Worm (Caenorhabditis elegans): Measurements from ENCODE around the gene F26G1.15.

Gene F26G1.15

DNA sequence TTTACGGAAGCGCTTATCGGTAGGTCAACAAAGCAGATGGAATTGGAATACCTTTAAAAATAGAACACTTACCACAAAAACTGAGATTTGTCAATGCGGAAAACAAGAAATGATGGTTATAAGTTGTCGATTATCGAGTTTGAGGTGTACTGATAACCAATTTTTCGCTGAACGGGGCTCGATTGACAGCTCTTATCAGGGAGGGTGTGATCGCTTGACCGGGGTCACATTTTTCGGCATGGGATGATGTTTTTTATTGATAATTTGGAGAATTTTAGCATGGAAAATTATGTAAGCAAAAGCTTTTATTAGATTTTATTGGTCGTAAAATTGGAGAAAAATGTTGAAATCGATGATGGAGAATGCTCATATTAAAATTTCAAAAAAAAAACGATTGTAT, 20.2 kb upstream of the F26G1.15 start:
- no peak for TF ChIP-seq nhr-28 (tag; optimal IDR thresholded peaks at IDR 0.05)
- TF ChIP-seq ama-1 (optimal IDR thresholded peaks at IDR 0.05) = no peak
- no peak for TF ChIP-seq unc-62 (GFP tag; optimal IDR thresholded peaks at IDR 0.05)
- TF ChIP-seq R02D3.7 (tag; optimal IDR thresholded peaks at IDR 0.05) = no peak
- peak; percentile 24 for TF ChIP-seq jun-1 (tag; optimal IDR thresholded peaks at IDR 0.05)
- TF ChIP-seq nhr-237 (tag; optimal IDR thresholded peaks at IDR 0.05) = no peak
- TF ChIP-seq pqm-1 (tag; optimal IDR thresholded peaks at IDR 0.05) = peak; percentile 87
- no peak for TF ChIP-seq ceh-16 (tag; optimal IDR thresholded peaks at IDR 0.05)
- no peak for TF ChIP-seq ceh-9 (tag; optimal IDR thresholded peaks at IDR 0.05)
- no peak for TF ChIP-seq unc-39 (tag; optimal IDR thresholded peaks at IDR 0.05)
- TF ChIP-seq nhr-11 (tag; optimal IDR thresholded peaks at IDR 0.05) = no peak
- TF ChIP-seq elt-2 (tag; optimal IDR thresholded peaks at IDR 0.05) = peak; percentile 99
- TF ChIP-seq snpc-4 (tag; optimal IDR thresholded peaks at IDR 0.05) = no peak
- TF ChIP-seq pha-4 (tag; optimal IDR thresholded peaks at IDR 0.05) = peak; percentile 69
- TF ChIP-seq ztf-4 (tag; optimal IDR thresholded peaks at IDR 0.05) = no peak
- TF ChIP-seq daf-12 (tag; optimal IDR thresholded peaks at IDR 0.05) = no peak
- no peak for TF ChIP-seq lsy-12 (tag; optimal IDR thresholded peaks at IDR 0.05)
- no peak for TF ChIP-seq mml-1 (tag; optimal IDR thresholded peaks at IDR 0.05)
- TF ChIP-seq ceh-28 (tag; optimal IDR thresholded peaks at IDR 0.05) = no peak

DNA sequence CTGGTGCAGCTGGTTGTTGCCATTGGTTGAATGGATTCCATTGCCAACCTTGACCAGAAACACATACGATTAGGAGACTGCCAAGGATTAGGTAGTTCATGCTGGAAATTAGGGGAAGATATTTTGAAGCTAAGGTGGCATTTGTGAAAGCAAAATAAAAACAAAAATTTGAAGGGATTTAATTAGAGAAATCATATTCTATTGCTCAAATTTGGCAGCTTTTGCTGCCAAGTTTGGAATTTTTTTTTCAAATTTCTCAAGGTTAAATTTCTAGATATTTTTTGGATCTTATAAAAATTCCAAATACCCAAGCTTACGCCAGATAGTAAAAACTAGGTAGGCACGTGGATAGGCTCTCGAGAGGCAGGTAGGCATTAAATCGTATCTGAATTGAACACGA, 18.8 kb upstream of the F26G1.15 start, which contains the start of gene F26G1.5:
Gene F26G1.5, minus strand, starts transcription at position 101 of the 400 bp plus-strand sequence.
- TF ChIP-seq egl-27 (tag; optimal IDR thresholded peaks at IDR 0.05) (no peak), ceh-9 (tag; optimal IDR thresholded peaks at IDR 0.05) (no peak), sea-2 (GFP tag; optimal IDR thresholded peaks at IDR 0.05) (no peak), nhr-12 (tag; optimal IDR thresholded peaks at IDR 0.05) (no peak), nhr-76 (tag; optimal IDR thresholded peaks at IDR 0.05) (no peak), lin-15B (tag; optimal IDR thresholded peaks at IDR 0.05) (no peak), snpc-4 (tag; optimal IDR thresholded peaks at IDR 0.05) (no peak), nfya-1 (tag; optimal IDR thresholded peaks at IDR 0.05; ENCODE audit: insufficient read depth) (no peak), ceh-82 (tag; optimal IDR thresholded peaks at IDR 0.05) (no peak), ama-1 (optimal IDR thresholded peaks at IDR 0.05) (no peak), nhr-23 (tag; optimal IDR thresholded peaks at IDR 0.05) (no peak), zag-1 (tag; optimal IDR thresholded peaks at IDR 0.05) (no peak), hmg-11 (tag; optimal IDR thresholded peaks at IDR 0.05) (no peak), ceh-28 (tag; optimal IDR thresholded peaks at IDR 0.05) (no peak), nhr-11 (tag; optimal IDR thresholded peaks at IDR 0.05) (no peak), egl-5 (tag; optimal IDR thresholded peaks at IDR 0.05) (no peak), eor-1 (tag; optimal IDR thresholded peaks at IDR 0.05) (no peak), nhr-43 (tag; optimal IDR thresholded peaks at IDR 0.05; ENCODE audit: poor library complexity, severe bottlenecking) (no peak)

DNA sequence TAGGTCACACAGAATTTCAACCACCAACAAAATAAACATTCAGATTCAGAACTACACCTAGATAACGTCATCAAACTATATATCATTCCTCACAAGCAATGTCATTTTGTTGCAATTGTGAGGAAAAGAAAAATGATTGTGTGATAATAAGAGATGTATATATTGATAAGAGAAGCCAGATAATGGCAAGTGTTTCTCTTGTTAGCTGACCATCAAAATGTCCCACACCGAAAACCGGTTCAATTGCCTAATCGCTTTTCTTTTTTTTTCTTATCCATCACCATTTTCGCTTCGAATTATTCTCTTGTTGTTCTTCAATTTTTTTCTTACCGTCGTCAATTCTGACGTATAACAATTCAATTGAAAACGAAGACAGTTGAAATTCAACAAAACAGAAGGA, 17.7 kb upstream of the F26G1.15 start:
- TF ChIP-seq ztf-4 (tag; optimal IDR thresholded peaks at IDR 0.05) (no peak), nhr-23 (tag; optimal IDR thresholded peaks at IDR 0.05) (peak; percentile 9), elt-3 (tag; optimal IDR thresholded peaks at IDR 0.05) (peak in 2 of 3 experiments; percentile 18 to 57), elt-1 (tag; optimal IDR thresholded peaks at IDR 0.05) (peak; percentile 16), nhr-43 (tag; optimal IDR thresholded peaks at IDR 0.05; ENCODE audit: poor library complexity, severe bottlenecking) (peak; percentile 44), nhr-25 (tag; optimal IDR thresholded peaks at IDR 0.05) (peak; percentile 48)

DNA sequence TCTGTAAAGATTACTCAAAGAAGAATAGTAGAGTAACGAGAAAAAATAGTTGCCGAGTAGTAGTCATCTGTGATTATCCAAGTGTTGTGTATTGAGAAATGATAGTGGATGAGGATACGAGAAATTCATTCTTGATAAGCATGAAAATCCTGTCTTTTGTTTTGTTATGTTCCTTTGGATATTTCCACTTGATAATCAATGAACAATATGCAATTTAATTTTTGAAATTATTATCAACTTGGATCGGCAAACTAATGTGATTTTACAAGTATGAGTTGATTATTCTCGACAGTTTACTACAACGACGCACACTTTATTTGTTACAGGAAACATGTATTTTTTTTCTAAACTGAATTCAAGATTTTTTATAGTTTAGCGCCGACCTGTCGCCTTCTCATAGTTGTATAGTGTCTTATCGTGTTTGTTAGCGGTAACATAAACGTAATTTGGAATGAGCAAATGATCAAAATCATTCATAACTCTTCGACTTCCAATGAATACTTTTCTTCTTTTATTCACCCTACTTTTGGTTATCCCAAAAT, 16.1 kb upstream of the F26G1.15 start, which contains the start of the genes F26G1.9 and F26G1.10:
Gene F26G1.9, minus strand, starts transcription at position 101 of the 542 bp plus-strand sequence.
Gene F26G1.10, plus strand, starts transcription at position 492 of the 542 bp plus-strand sequence.
- TF ChIP-seq elt-2 (tag; optimal IDR thresholded peaks at IDR 0.05) (peak; percentile 23), elt-3 (tag; optimal IDR thresholded peaks at IDR 0.05) (no peak), nhr-237 (tag; optimal IDR thresholded peaks at IDR 0.05) (no peak)

DNA sequence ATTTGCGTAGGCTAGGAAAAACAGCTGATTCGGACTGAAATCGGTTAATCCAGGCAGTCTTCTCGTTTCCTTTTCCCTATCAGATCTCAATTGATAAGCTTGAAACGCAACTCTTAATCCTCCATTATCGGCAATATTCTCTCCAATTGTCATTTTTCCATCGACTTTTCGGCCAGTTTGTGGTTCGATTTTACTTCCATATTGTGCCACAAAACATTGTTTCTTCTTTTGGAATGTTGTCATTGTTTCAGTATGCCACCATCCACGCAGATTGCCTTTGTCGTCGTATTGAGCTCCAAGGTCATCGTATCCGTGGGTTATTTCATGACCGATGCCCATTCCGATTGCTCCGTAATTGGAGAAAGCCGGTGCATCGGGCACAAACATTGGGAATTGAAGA, 14.3 kb upstream of the F26G1.15 start:
- no peak for TF ChIP-seq snpc-4 (tag; optimal IDR thresholded peaks at IDR 0.05)
- TF ChIP-seq ceh-28 (tag; optimal IDR thresholded peaks at IDR 0.05) = no peak
- no peak for TF ChIP-seq tbx-2 (tag; optimal IDR thresholded peaks at IDR 0.05)
- TF ChIP-seq zag-1 (tag; optimal IDR thresholded peaks at IDR 0.05) = no peak
- TF ChIP-seq nhr-43 (tag; optimal IDR thresholded peaks at IDR 0.05; ENCODE audit: poor library complexity, severe bottlenecking) = no peak
- TF ChIP-seq ztf-4 (tag; optimal IDR thresholded peaks at IDR 0.05) = no peak
- TF ChIP-seq lin-15B (tag; optimal IDR thresholded peaks at IDR 0.05) = no peak
- no peak for TF ChIP-seq sea-2 (GFP tag; optimal IDR thresholded peaks at IDR 0.05)
- no peak for TF ChIP-seq nhr-237 (tag; optimal IDR thresholded peaks at IDR 0.05)
- no peak for TF ChIP-seq mdl-1 (tag; optimal IDR thresholded peaks at IDR 0.05)
